Fruit fly (Drosophila melanogaster) whole organism, pupa: Measurements from ENCODE around the gene Sec10.

Experiments used
- CG10348 ChIP-seq: fragments of 200-800 bp; sonication (Bioruptor generic); IDR thresholded peaks from 2 replicates; pipeline ENCODE4 v1.3.6; 2022; ENCODE audit warnings: missing biosample characterization, missing genetic modification characterization
- CG12605 ChIP-seq: fragments of 200-800 bp; sonication (Bioruptor generic); IDR thresholded peaks from 2 replicates; pipeline ENCODE4 v1.3.6; 2022; ENCODE audit warnings: missing biosample characterization, missing genetic modification characterization
- CG13204 ChIP-seq: fragments of 200-800 bp; sonication (Bioruptor generic); optimal IDR thresholded peaks from 2 replicates; lab custom pipeline; 2018; ENCODE audit warnings: missing biosample characterization, mild to moderate bottlenecking, missing genetic modification characterization, moderate library complexity
- CG14655 ChIP-seq: fragments of 200-800 bp; sonication (Bioruptor generic); optimal IDR thresholded peaks from 3 replicates; lab custom pipeline; 2017; ENCODE audit warnings: mild to moderate bottlenecking, missing biosample characterization, missing genetic modification reagents, missing genetic modification characterization
- CG15710 ChIP-seq: fragments of 200-800 bp; sonication (Bioruptor generic); optimal IDR thresholded peaks from 2 replicates; lab custom pipeline; 2018; ENCODE audit warnings: missing biosample characterization, mild to moderate bottlenecking, missing genetic modification characterization, moderate library complexity
- CG17806 ChIP-seq: fragments of 200-800 bp; sonication (Bioruptor generic); optimal IDR thresholded peaks from 2 replicates; lab custom pipeline; 2018; ENCODE audit warnings: missing biosample characterization, mild to moderate bottlenecking, missing genetic modification characterization, moderate library complexity
- CG32121 ChIP-seq: fragments of 200-800 bp; sonication (Bioruptor generic); IDR thresholded peaks from 2 replicates; pipeline ENCODE4 v1.3.6; 2022; ENCODE audit warnings: missing biosample characterization, missing genetic modification characterization
- CG34367 ChIP-seq: fragments of 200-800 bp; sonication (Bioruptor generic); optimal IDR thresholded peaks from 2 replicates; lab custom pipeline; 2018; ENCODE audit warnings: missing biosample characterization, mild to moderate bottlenecking, missing genetic modification characterization
- CG4496 ChIP-seq: fragments of 200-800 bp; sonication (Bioruptor generic); IDR thresholded peaks from 3 replicates; pipeline ENCODE4 v1.3.6; 2022; ENCODE audit warnings: missing biosample characterization, missing genetic modification characterization
- CG8159 ChIP-seq: fragments of 200-800 bp; sonication (Bioruptor generic); optimal IDR thresholded peaks from 3 replicates; lab custom pipeline; 2018; ENCODE audit warnings: missing biosample characterization, mild to moderate bottlenecking, missing genetic modification characterization, moderate library complexity
- CG8301 ChIP-seq: fragments of 200-800 bp; sonication (Bioruptor generic); optimal IDR thresholded peaks from 2 replicates; lab custom pipeline; 2018; ENCODE audit warnings: missing biosample characterization, mild to moderate bottlenecking, missing genetic modification characterization
- CG9948 ChIP-seq: fragments of 200-800 bp; sonication (Bioruptor generic); optimal IDR thresholded peaks from 2 replicates; lab custom pipeline; 2018; ENCODE audit warnings: missing biosample characterization, mild to moderate bottlenecking, missing genetic modification characterization, moderate library complexity
- D1 ChIP-seq: fragments of 200-800 bp; sonication (Bioruptor generic); optimal IDR thresholded peaks from 2 replicates; lab custom pipeline; 2018; ENCODE audit warnings: missing biosample characterization, mild to moderate bottlenecking, missing genetic modification characterization, moderate library complexity
- EcR ChIP-seq: fragments of 200-800 bp; sonication (Bioruptor generic); optimal IDR thresholded peaks from 3 replicates; lab custom pipeline; 2019; ENCODE audit warnings: missing biosample characterization, missing genetic modification characterization, mild to moderate bottlenecking, moderate library complexity, missing genetic modification reagents
- Ets98B ChIP-seq: fragments of 200-800 bp; sonication (Bioruptor generic); IDR thresholded peaks from 2 replicates; pipeline ENCODE4 v1.3.6; 2022; ENCODE audit warnings: missing biosample characterization, missing genetic modification characterization
- Pif1A ChIP-seq: fragments of 200-800 bp; sonication (Bioruptor generic); optimal IDR thresholded peaks from 3 replicates; lab custom pipeline; 2016; ENCODE audit warnings: missing biosample characterization, missing genetic modification characterization
- Pif1B ChIP-seq: fragments of 200-800 bp; sonication (Bioruptor generic); optimal IDR thresholded peaks from 3 replicates; lab custom pipeline; 2016; ENCODE audit warnings: missing biosample characterization, missing genetic modification characterization
- Snoo ChIP-seq: fragments of 200-800 bp; sonication (Bioruptor generic); optimal IDR thresholded peaks from 3 replicates; lab custom pipeline; 2017; ENCODE audit warnings: missing biosample characterization, mild to moderate bottlenecking, missing genetic modification characterization, inconsistent platforms
- fd96Ca ChIP-seq: fragments of 200-800 bp; sonication (Bioruptor generic); IDR thresholded peaks from 3 replicates; pipeline ENCODE4 v1.3.6; 2022; ENCODE audit warnings: missing biosample characterization, missing genetic modification characterization
- gl ChIP-seq: fragments of 200-800 bp; sonication (Bioruptor generic); optimal IDR thresholded peaks from 2 replicates; lab custom pipeline; 2018; ENCODE audit warnings: missing biosample characterization, mild to moderate bottlenecking, missing genetic modification characterization
- rn ChIP-seq: fragments of 200-800 bp; sonication (Bioruptor generic); IDR thresholded peaks from 2 replicates; pipeline ENCODE4 v1.3.6; 2022; ENCODE audit warnings: missing biosample characterization, missing genetic modification characterization

The Sec10 gene

dm6 chr3R:24143779-24144178 is 9.1 kb downstream of the Sec10 start:
- TF ChIP-seq CG15710 (tag; lab: Kevin White, UChicago) (peak; percentile 53), CG9948 (peak; percentile 53), CG8301 (tag; lab: Kevin White, UChicago) (peak; percentile 64), Pif1B (GFP tag; lab: Kevin White, UChicago) (peak; percentile 67), CG13204 (GFP tag; lab: Kevin White, UChicago) (no peak), CG12605 (GFP tag; lab: Robert Waterston, UW) (no peak), CG8159 (peak; percentile 60), Pif1A (GFP tag; lab: Kevin White, UChicago) (peak; percentile 68), fd96Ca (GFP tag; lab: Robert Waterston, UW) (peak; percentile 30; the same call in 1 of the 3 replicates), CG14655 (GFP tag; lab: Kevin White, UChicago) (peak; percentile 84), D1 (no peak), CG34367 (tag; lab: Kevin White, UChicago) (peak; percentile 54), EcR (GFP tag; lab: Kevin White, UChicago) (no peak), Snoo (peak; percentile 26), CG32121 (no peak), CG17806 (peak; percentile 32), CG4496 (GFP tag; lab: Robert Waterston, UW) (no peak), Ets98B (GFP tag; lab: Robert Waterston, UW) (no peak), gl (tag; lab: Kevin White, UChicago) (no peak)

- TF ChIP-seq Pif1A (GFP tag; lab: Kevin White, UChicago): peak; percentile 78
- TF ChIP-seq CG10348 (GFP tag; lab: Robert Waterston, UW): no peak
- TF ChIP-seq gl (tag; lab: Kevin White, UChicago): peak; percentile 60
- TF ChIP-seq CG14655 (GFP tag; lab: Kevin White, UChicago): peak; percentile 90
- TF ChIP-seq CG32121: 0 out of 2 replicates have a peak, but pooled peaks have one; percentile 7
- peak; percentile 47 for TF ChIP-seq D1
- TF ChIP-seq Pif1B (GFP tag; lab: Kevin White, UChicago): peak; percentile 62
- TF ChIP-seq CG8159: peak; percentile 75
- peak; percentile 79 for TF ChIP-seq CG17806
- TF ChIP-seq CG34367 (tag; lab: Kevin White, UChicago): peak; percentile 70
- TF ChIP-seq CG12605 (GFP tag; lab: Robert Waterston, UW): no peak
- TF ChIP-seq CG13204 (GFP tag; lab: Kevin White, UChicago): no peak
- TF ChIP-seq EcR (GFP tag; lab: Kevin White, UChicago): no peak
- peak; percentile 86 for TF ChIP-seq CG8301 (tag; lab: Kevin White, UChicago)
- peak; percentile 72; the same call in 2 of the 3 replicates for TF ChIP-seq fd96Ca (GFP tag; lab: Robert Waterston, UW)
- TF ChIP-seq CG15710 (tag; lab: Kevin White, UChicago): peak; percentile 74
- no peak for TF ChIP-seq rn
- TF ChIP-seq Ets98B (GFP tag; lab: Robert Waterston, UW): peak; percentile 17; the same call in 1 of the 2 replicates
- no peak for TF ChIP-seq Snoo
- peak; percentile 62; the same call in 2 of the 3 replicates for TF ChIP-seq CG4496 (GFP tag; lab: Robert Waterston, UW)
- TF ChIP-seq CG9948: peak; percentile 85
These were observed 9.9 kb downstream of the Sec10 start for dm6 chr3R:24144542-24144941.

- peak; percentile 2 for TF ChIP-seq Pif1B (GFP tag; lab: Kevin White, UChicago)
- TF ChIP-seq fd96Ca (GFP tag; lab: Robert Waterston, UW): no peak
- TF ChIP-seq Pif1A (GFP tag; lab: Kevin White, UChicago): peak; percentile 47
- TF ChIP-seq CG14655 (GFP tag; lab: Kevin White, UChicago): no peak
- TF ChIP-seq D1: no peak
- no peak for TF ChIP-seq CG4496 (GFP tag; lab: Robert Waterston, UW)
- TF ChIP-seq CG15710 (tag; lab: Kevin White, UChicago): no peak
- no peak for TF ChIP-seq EcR (GFP tag; lab: Kevin White, UChicago)
- no peak for TF ChIP-seq CG17806
- no peak for TF ChIP-seq CG13204 (GFP tag; lab: Kevin White, UChicago)
- no peak for TF ChIP-seq CG10348 (GFP tag; lab: Robert Waterston, UW)
- no peak for TF ChIP-seq CG8159
- TF ChIP-seq gl (tag; lab: Kevin White, UChicago): no peak
- no peak for TF ChIP-seq Snoo
- no peak for TF ChIP-seq CG8301 (tag; lab: Kevin White, UChicago)
- TF ChIP-seq Ets98B (GFP tag; lab: Robert Waterston, UW): no peak
- no peak for TF ChIP-seq CG9948
- TF ChIP-seq CG34367 (tag; lab: Kevin White, UChicago): no peak
- 0 out of 2 replicates have a peak, but pooled peaks have one; percentile 19 for TF ChIP-seq CG32121
These were observed 14.2 kb downstream of the Sec10 start, which contains the start of gene Slimp for dm6 chr3R:24148838-24149237. Gene Slimp, minus strand, starts transcription at chr3R:24148967.

dm6 chr3R:24150103-24150502 is 15.5 kb downstream of the Sec10 start, which contains the start of gene p38c:
Gene p38c, minus strand, starts transcription at chr3R:24150203.
- TF ChIP-seq CG34367 (tag; lab: Kevin White, UChicago) (no peak), gl (tag; lab: Kevin White, UChicago) (no peak), CG10348 (GFP tag; lab: Robert Waterston, UW) (no peak), EcR (GFP tag; lab: Kevin White, UChicago) (no peak), CG32121 (no peak), D1 (no peak), Snoo (no peak), Ets98B (GFP tag; lab: Robert Waterston, UW) (no peak), CG14655 (GFP tag; lab: Kevin White, UChicago) (no peak), CG9948 (no peak), CG17806 (no peak), Pif1B (GFP tag; lab: Kevin White, UChicago) (no peak), Pif1A (GFP tag; lab: Kevin White, UChicago) (no peak), rn (no peak), fd96Ca (GFP tag; lab: Robert Waterston, UW) (no peak), CG8301 (tag; lab: Kevin White, UChicago) (no peak), CG15710 (tag; lab: Kevin White, UChicago) (no peak), CG12605 (GFP tag; lab: Robert Waterston, UW) (no peak), CG4496 (GFP tag; lab: Robert Waterston, UW) (no peak), CG13204 (GFP tag; lab: Kevin White, UChicago) (no peak)
